Worm (Caenorhabditis elegans): ENCODE data around the gene sre-20.

sre-20 gene

DNA sequence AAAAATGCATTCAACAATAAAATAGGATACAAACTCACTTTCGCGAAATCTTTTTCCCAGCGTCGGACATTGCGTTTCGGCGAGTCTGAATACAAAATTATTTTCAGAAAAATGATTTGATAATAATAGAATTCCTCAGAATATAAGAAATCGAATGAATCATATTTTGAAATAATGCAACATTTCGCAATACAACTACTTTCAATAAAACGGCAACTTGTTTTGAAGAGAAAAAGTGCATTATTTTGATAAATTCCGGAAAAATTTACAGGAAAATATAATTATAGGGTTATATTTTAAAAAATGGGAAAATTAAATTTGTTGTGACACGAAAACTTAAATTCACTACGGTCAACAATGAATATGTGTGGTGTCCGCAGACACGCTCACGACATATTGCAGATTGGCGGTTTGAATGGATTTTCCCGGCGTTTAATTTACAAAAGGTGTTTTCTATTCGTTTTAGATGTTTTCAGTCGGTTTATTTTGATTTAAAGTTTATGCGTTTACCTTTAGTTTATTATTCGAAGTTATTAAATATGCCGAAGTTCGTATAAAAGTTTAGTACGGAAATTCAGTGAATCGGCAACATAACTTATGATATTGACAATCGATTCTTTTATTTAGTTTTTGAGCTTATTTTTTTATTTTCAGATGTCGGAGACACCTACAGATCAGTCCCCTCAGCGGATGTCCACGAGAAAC lies 21.3 kb downstream of the sre-20 start, which contains the start of the genes abcf-1 and scc-3 (continued):
- TF ChIP-seq efl-3 (GFP tag; optimal IDR thresholded peaks at IDR 0.05), result no peak
- no peak for TF ChIP-seq nhr-85 (tag)

DNA sequence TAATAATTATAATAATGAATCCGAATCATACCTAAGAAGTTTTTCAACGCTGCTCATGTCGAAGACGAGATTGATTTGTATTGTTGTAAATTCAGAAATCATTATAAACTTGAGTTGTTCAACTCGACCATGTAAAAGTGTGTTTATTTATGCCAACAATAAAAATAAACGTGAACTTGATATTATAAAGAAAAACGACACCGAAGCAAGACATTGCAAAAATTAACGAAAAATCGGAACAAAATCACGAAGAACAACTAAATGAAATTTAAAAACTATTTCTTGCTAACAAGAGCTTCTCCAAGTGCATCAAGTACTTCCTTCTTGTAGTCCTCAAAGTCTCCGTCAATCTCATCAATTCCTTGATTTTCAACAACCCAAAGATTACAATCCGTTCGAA lies 23.8 kb downstream of the sre-20 start, which contains the start of gene F18E2.15:
TSS of gene F18E2.15 (minus strand) at position 101 of the 400 bp plus-strand sequence.
- TF ChIP-seq unc-62 (GFP tag; optimal IDR thresholded peaks at IDR 0.05) (no peak), mab-9 (GFP tag; IDR thresholded peaks at IDR 0.05) (no peak), unc-130 (tag; optimal IDR thresholded peaks at IDR 0.05) (no peak), lin-13 (GFP tag; optimal IDR thresholded peaks at IDR 0.05) (no peak), nhr-28 (tag; optimal IDR thresholded peaks at IDR 0.05) (no peak), ama-1 (optimal IDR thresholded peaks at IDR 0.05) (no peak), fkh-10 (GFP tag; optimal IDR thresholded peaks at IDR 0.05) (no peak), grh-1 (GFP tag; IDR thresholded peaks at IDR 0.05) (no peak), nhr-19 (GFP tag; conservative IDR thresholded peaks at IDR 0.05) (no peak), elt-3 (tag; optimal IDR thresholded peaks at IDR 0.05) (no peak), ceh-88 (GFP tag; IDR thresholded peaks at IDR 0.05) (no peak), dsc-1 (tag; optimal IDR thresholded peaks at IDR 0.05) (no peak), alr-1 (tag; optimal IDR thresholded peaks at IDR 0.05; ENCODE audit: borderline replicate concordance) (no peak), lin-35 (GFP tag; optimal IDR thresholded peaks at IDR 0.05) (no peak), nhr-47 (tag; optimal IDR thresholded peaks at IDR 0.05) (no peak), egl-27 (tag; optimal IDR thresholded peaks at IDR 0.05) (no peak), lin-15B (tag; optimal IDR thresholded peaks at IDR 0.05) (no peak), Y116A8C.19 (tag; optimal IDR thresholded peaks at IDR 0.05; ENCODE audit: borderline replicate concordance) (no peak), aha-1 (tag; optimal IDR thresholded peaks at IDR 0.05) (no peak), nhr-90 (tag; optimal IDR thresholded peaks at IDR 0.05; ENCODE audit: poor library complexity) (no peak)

DNA sequence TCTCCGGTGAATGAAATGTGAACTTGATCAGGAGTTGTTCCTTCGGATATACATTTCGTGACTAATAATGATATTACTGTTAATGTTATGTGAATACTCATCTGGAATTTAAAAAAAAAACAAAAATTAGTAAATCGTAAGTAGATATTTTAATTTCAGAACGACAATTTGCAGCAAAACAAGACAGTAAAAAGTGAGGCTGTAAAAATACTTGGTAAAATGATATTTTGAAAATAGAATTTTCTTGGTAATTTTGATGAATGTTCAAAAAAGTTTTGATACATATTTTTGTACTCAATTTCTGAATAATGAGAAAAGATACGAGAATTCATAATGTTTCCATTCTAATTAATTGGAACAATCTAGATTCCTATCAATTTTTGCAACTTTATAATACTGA lies 25.1 kb downstream of the sre-20 start, which contains the start of gene papl-1:
TSS of gene papl-1 (minus strand) at position 101 of the 400 bp plus-strand sequence.
- TF ChIP-seq fkh-8 (tag; optimal IDR thresholded peaks at IDR 0.05) (no peak), fkh-4 (tag; optimal IDR thresholded peaks at IDR 0.05; ENCODE audit: borderline replicate concordance) (no peak), mab-9 (GFP tag; IDR thresholded peaks at IDR 0.05) (no peak), hlh-17 (GFP tag; optimal IDR thresholded peaks at IDR 0.05; ENCODE audit: borderline replicate concordance) (no peak), lin-14 (GFP tag; optimal IDR thresholded peaks at IDR 0.05) (no peak), nhr-71 (tag; optimal IDR thresholded peaks at IDR 0.05) (no peak), efl-1 (optimal IDR thresholded peaks at IDR 0.05) (no peak), efl-1 (GFP tag; optimal IDR thresholded peaks at IDR 0.05 in 1 of 2) (no peak), hpl-2 (GFP tag; optimal IDR thresholded peaks at IDR 0.05) (no peak), lir-3 (tag; optimal IDR thresholded peaks at IDR 0.05; ENCODE audit: poor library complexity) (no peak), nhr-20 (tag; optimal IDR thresholded peaks at IDR 0.05) (no peak), ceh-90 (tag; optimal IDR thresholded peaks at IDR 0.05) (no peak), ceh-82 (tag; optimal IDR thresholded peaks at IDR 0.05) (no peak), mdl-1 (tag; optimal IDR thresholded peaks at IDR 0.05) (no peak), elt-3 (tag; optimal IDR thresholded peaks at IDR 0.05) (no peak), aha-1 (tag; optimal IDR thresholded peaks at IDR 0.05) (no peak)

DNA sequence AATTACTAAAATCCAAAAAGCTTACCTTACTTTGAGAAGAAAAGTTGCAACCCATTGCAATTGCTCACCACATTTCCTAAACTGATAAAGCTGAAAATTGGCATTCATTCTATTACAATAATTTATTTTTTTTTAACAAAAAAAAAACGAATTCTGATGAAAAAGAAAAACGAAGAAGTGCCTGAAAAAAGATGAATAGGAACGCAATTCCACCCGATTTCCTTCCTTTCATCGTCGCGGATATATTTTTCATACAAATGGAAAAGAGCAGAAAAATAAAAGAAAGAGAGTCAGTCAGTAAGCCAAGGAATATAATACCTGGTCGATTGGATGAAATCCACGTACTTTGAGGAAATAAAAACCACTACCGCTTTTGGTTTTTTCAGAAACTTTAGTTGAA lies 29.9 kb downstream of the sre-20 start, which contains the start of gene gpa-13:
TSS of gene gpa-13 (minus strand) at position 101 of the 400 bp plus-strand sequence.
- TF ChIP-seq alr-1 (tag; optimal IDR thresholded peaks at IDR 0.05; ENCODE audit: borderline replicate concordance), result no peak
- no peak for TF ChIP-seq unc-130 (tag; optimal IDR thresholded peaks at IDR 0.05)
- no peak for TF ChIP-seq tlp-1 (tag; optimal IDR thresholded peaks at IDR 0.05)
- no peak for TF ChIP-seq mab-9 (GFP tag; IDR thresholded peaks at IDR 0.05)
- TF ChIP-seq unc-30 (tag; optimal IDR thresholded peaks at IDR 0.05), result no peak
- TF ChIP-seq hpl-2 (GFP tag; optimal IDR thresholded peaks at IDR 0.05), result no peak
- TF ChIP-seq vab-15 (tag; optimal IDR thresholded peaks at IDR 0.05), result no peak
- no peak for TF ChIP-seq pqm-1 (tag; optimal IDR thresholded peaks at IDR 0.05)
- TF ChIP-seq ztf-4 (tag; optimal IDR thresholded peaks at IDR 0.05), result no peak
- no peak for TF ChIP-seq nhr-71 (tag; optimal IDR thresholded peaks at IDR 0.05)
- no peak for TF ChIP-seq nhr-77 (tag; optimal IDR thresholded peaks at IDR 0.05)
- TF ChIP-seq unc-86 (tag; optimal IDR thresholded peaks at IDR 0.05), result no peak
- no peak for TF ChIP-seq ceh-82 (tag; optimal IDR thresholded peaks at IDR 0.05)
- no peak for TF ChIP-seq elt-3 (tag; optimal IDR thresholded peaks at IDR 0.05)
- TF ChIP-seq fkh-8 (tag; optimal IDR thresholded peaks at IDR 0.05), result no peak
- no peak for TF ChIP-seq grh-1 (GFP tag; IDR thresholded peaks at IDR 0.05)
- TF ChIP-seq nhr-85 (tag), result no peak
- no peak for TF ChIP-seq ceh-90 (tag; optimal IDR thresholded peaks at IDR 0.05)
